Fruit fly (Drosophila melanogaster) whole organism, wandering third instar larva: Measurements from ENCODE around the gene Wnt10.

Experiments used
- Abd-B ChIP-seq: fragments of >200 bp; optimal IDR thresholded peaks from 2 replicates; lab custom pipeline; 2017; ENCODE audit warnings: missing biosample characterization, missing genetic modification characterization
- CG32264 ChIP-seq: fragments of 200-800 bp; sonication (Bioruptor generic); optimal IDR thresholded peaks from 2 replicates; lab custom pipeline; 2016; ENCODE audit warnings: missing biosample characterization, missing genetic modification characterization
- CG9705 ChIP-seq: fragments of 200-800 bp; sonication (Bioruptor generic); optimal IDR thresholded peaks from 2 replicates; lab custom pipeline; 2018; ENCODE audit warnings: missing biosample characterization, mild to moderate bottlenecking, missing genetic modification characterization
- CrebA ChIP-seq: fragments of 200-800 bp; sonication (Bioruptor generic); optimal IDR thresholded peaks from 2 replicates; lab custom pipeline; 2016; ENCODE audit warnings: missing biosample characterization, mild to moderate bottlenecking, missing genetic modification characterization, borderline replicate concordance
- Dfd ChIP-seq: fragments of >200 bp; optimal IDR thresholded peaks from 2 replicates; lab custom pipeline; 2017; ENCODE audit warnings: missing biosample characterization, missing genetic modification characterization
- Dif ChIP-seq: fragments of 200-275, 200-300 bp; sonication (Bioruptor generic); optimal IDR thresholded peaks from 2 replicates; lab custom pipeline; 2018; ENCODE audit warnings: missing biosample characterization, missing genetic modification characterization; ENCODE audit not compliant: partially characterized antibody
- GATAd ChIP-seq: sonication (Bioruptor generic); optimal IDR thresholded peaks from 2 replicates; lab custom pipeline; 2016; ENCODE audit warnings: missing biosample characterization, missing genetic modification characterization
- HLH106 ChIP-seq: fragments of 200-800 bp; optimal IDR thresholded peaks from 3 replicates; lab custom pipeline; 2019; ENCODE audit warnings: missing biosample characterization, mild to moderate bottlenecking, missing genetic modification characterization, moderate library complexity
- Hnf4 ChIP-seq: fragments of 200-800 bp; sonication (Bioruptor generic); optimal IDR thresholded peaks from 2 replicates; lab custom pipeline; 2016; ENCODE audit warnings: missing biosample characterization, mild to moderate bottlenecking, missing genetic modification characterization
- Hr78 ChIP-seq: fragments of >200 bp; optimal IDR thresholded peaks from 2 replicates; lab custom pipeline; 2017; ENCODE audit warnings: missing biosample characterization, missing genetic modification characterization
- Hr83 ChIP-seq: fragments of 200-300 bp; sonication (Bioruptor generic); optimal IDR thresholded peaks from 2 replicates; lab custom pipeline; 2016; ENCODE audit warnings: missing biosample characterization, mild to moderate bottlenecking, missing genetic modification characterization, moderate library complexity; ENCODE audit not compliant: poor library complexity, severe bottlenecking
- Jra ChIP-seq: sonication (Bioruptor generic); optimal IDR thresholded peaks from 2 replicates; lab custom pipeline; 2016; ENCODE audit warnings: missing biosample characterization, missing genetic modification characterization
- Mio ChIP-seq: sonication (Bioruptor generic); optimal IDR thresholded peaks from 2 replicates; lab custom pipeline; 2016; ENCODE audit warnings: missing biosample characterization, missing genetic modification characterization
- Myc ChIP-seq: fragments of >200 bp; optimal IDR thresholded peaks from 2 replicates; lab custom pipeline; 2017
- N ChIP-seq: fragments of >200 bp; optimal IDR thresholded peaks from 2 replicates; lab custom pipeline; 2018; ENCODE audit warnings: missing biosample characterization, missing external identifiers, missing genetic modification characterization
- OdsH ChIP-seq: fragments of 200-800 bp; sonication (Bioruptor generic); optimal IDR thresholded peaks from 2 replicates; lab custom pipeline; 2016; ENCODE audit warnings: missing biosample characterization, mild to moderate bottlenecking, missing genetic modification characterization
- Rel ChIP-seq, 2 experiments: fragments of 200-800 bp; sonication (Bioruptor generic) in 1 of 2; optimal IDR thresholded peaks; 2 replicates in 1 of 2; 3 replicates in 1 of 2; lab custom pipeline; 2016 to 2019; ENCODE audit warnings: mild to moderate bottlenecking in 2 of 2, missing biosample characterization in 2 of 2, missing genetic modification characterization in 2 of 2, moderate library complexity in 1 of 2
- Sp1 ChIP-seq: fragments of 200-800 bp; sonication (Bioruptor generic); optimal IDR thresholded peaks from 3 replicates; lab custom pipeline; 2019; ENCODE audit warnings: missing biosample characterization, mild to moderate bottlenecking, missing genetic modification characterization, moderate library complexity
- Vsx2 ChIP-seq: fragments of 200-300, 225-300 bp; sonication (Bioruptor generic); optimal IDR thresholded peaks from 2 replicates; lab custom pipeline; 2018; ENCODE audit warnings: missing biosample characterization, missing genetic modification characterization; ENCODE audit not compliant: partially characterized antibody
- br ChIP-seq: fragments of 200-800 bp; sonication (Bioruptor generic); optimal IDR thresholded peaks from 2 replicates; lab custom pipeline; 2016; ENCODE audit warnings: missing biosample characterization, missing genetic modification characterization
- brk ChIP-seq: fragments of 200-800 bp; sonication (Bioruptor generic); optimal IDR thresholded peaks from 2 replicates; lab custom pipeline; 2016; ENCODE audit warnings: missing biosample characterization, mild to moderate bottlenecking, missing genetic modification characterization
- dl ChIP-seq, 2 experiments: fragments of 175-275, 200-275 bp in 1 of 2; fragments of 200-275 bp in 1 of 2; sonication (Bioruptor generic); optimal IDR thresholded peaks; lab custom pipeline; 2018; ENCODE audit warnings: mild to moderate bottlenecking in 2 of 2, missing biosample characterization in 2 of 2, missing genetic modification characterization in 2 of 2, moderate library complexity in 2 of 2; ENCODE audit not compliant: partially characterized antibody in 2 of 2, insufficient read depth in 1 of 2
- dmrt93B ChIP-seq: fragments of 200-800 bp; sonication (Bioruptor generic); optimal IDR thresholded peaks from 2 replicates; lab custom pipeline; 2018; ENCODE audit warnings: missing biosample characterization, mild to moderate bottlenecking, missing genetic modification characterization
- dsf ChIP-seq: sonication (Bioruptor generic); optimal IDR thresholded peaks from 2 replicates; lab custom pipeline; 2016; ENCODE audit warnings: missing biosample characterization, missing genetic modification characterization, borderline replicate concordance
- ey ChIP-seq: fragments of 200-800 bp; sonication (Bioruptor generic); optimal IDR thresholded peaks from 2 replicates; lab custom pipeline; 2016; ENCODE audit warnings: missing biosample characterization, missing genetic modification characterization
- foxo ChIP-seq, 2 experiments: fragments of 200-800 bp; sonication (Bioruptor generic); optimal IDR thresholded peaks; 2 replicates in 1 of 2; 3 replicates in 1 of 2; lab custom pipeline; 2016 to 2017; ENCODE audit warnings: missing biosample characterization in 2 of 2, missing genetic modification characterization in 2 of 2
- fru ChIP-seq: fragments of 200-800 bp; sonication (Bioruptor generic); optimal IDR thresholded peaks from 3 replicates; lab custom pipeline; 2016; ENCODE audit warnings: missing biosample characterization, mild to moderate bottlenecking, missing genetic modification characterization
- h ChIP-seq: fragments of 200-800 bp; sonication (Bioruptor generic); optimal IDR thresholded peaks from 3 replicates; lab custom pipeline; 2016; ENCODE audit warnings: missing biosample characterization, mild to moderate bottlenecking, missing genetic modification characterization
- jim ChIP-seq: fragments of 175-275, 200-325 bp; sonication (Bioruptor generic); optimal IDR thresholded peaks from 2 replicates; lab custom pipeline; 2016; ENCODE audit warnings: missing biosample characterization, mild to moderate bottlenecking, missing genetic modification characterization
- lola ChIP-seq: fragments of >200 bp; optimal IDR thresholded peaks from 2 replicates; lab custom pipeline; 2017; ENCODE audit warnings: missing biosample characterization, missing genetic modification characterization
- pan ChIP-seq: fragments of >200 bp; optimal IDR thresholded peaks from 2 replicates; lab custom pipeline; 2017
- psq ChIP-seq: fragments of 200-800 bp; sonication (Bioruptor generic); optimal IDR thresholded peaks from 3 replicates; lab custom pipeline; 2017; ENCODE audit warnings: missing biosample characterization, mild to moderate bottlenecking, missing genetic modification characterization, moderate library complexity
- rgr ChIP-seq: fragments of 200-800 bp; sonication (Bioruptor generic); optimal IDR thresholded peaks from 3 replicates; lab custom pipeline; 2016; ENCODE audit warnings: missing biosample characterization, mild to moderate bottlenecking, missing genetic modification characterization
- sage ChIP-seq: fragments of 200-800 bp; sonication (Bioruptor generic); optimal IDR thresholded peaks from 2 replicates; lab custom pipeline; 2016; ENCODE audit warnings: missing biosample characterization, mild to moderate bottlenecking, missing genetic modification characterization
- sv ChIP-seq: fragments of 200-800 bp; sonication (Bioruptor generic); optimal IDR thresholded peaks from 3 replicates; lab custom pipeline; 2016; ENCODE audit warnings: missing biosample characterization, missing genetic modification characterization
- tai ChIP-seq: sonication (Bioruptor generic); optimal IDR thresholded peaks from 2 replicates; lab custom pipeline; 2016; ENCODE audit warnings: missing biosample characterization, missing genetic modification characterization
- usp ChIP-seq: fragments of >200 bp; optimal IDR thresholded peaks from 2 replicates; lab custom pipeline; 2017; ENCODE audit warnings: missing biosample characterization, missing genetic modification characterization
- woc ChIP-seq: sonication (Bioruptor generic); optimal IDR thresholded peaks from 2 replicates; lab custom pipeline; 2016; ENCODE audit warnings: missing biosample characterization, mild to moderate bottlenecking, missing genetic modification characterization

Gene Wnt10

DNA sequence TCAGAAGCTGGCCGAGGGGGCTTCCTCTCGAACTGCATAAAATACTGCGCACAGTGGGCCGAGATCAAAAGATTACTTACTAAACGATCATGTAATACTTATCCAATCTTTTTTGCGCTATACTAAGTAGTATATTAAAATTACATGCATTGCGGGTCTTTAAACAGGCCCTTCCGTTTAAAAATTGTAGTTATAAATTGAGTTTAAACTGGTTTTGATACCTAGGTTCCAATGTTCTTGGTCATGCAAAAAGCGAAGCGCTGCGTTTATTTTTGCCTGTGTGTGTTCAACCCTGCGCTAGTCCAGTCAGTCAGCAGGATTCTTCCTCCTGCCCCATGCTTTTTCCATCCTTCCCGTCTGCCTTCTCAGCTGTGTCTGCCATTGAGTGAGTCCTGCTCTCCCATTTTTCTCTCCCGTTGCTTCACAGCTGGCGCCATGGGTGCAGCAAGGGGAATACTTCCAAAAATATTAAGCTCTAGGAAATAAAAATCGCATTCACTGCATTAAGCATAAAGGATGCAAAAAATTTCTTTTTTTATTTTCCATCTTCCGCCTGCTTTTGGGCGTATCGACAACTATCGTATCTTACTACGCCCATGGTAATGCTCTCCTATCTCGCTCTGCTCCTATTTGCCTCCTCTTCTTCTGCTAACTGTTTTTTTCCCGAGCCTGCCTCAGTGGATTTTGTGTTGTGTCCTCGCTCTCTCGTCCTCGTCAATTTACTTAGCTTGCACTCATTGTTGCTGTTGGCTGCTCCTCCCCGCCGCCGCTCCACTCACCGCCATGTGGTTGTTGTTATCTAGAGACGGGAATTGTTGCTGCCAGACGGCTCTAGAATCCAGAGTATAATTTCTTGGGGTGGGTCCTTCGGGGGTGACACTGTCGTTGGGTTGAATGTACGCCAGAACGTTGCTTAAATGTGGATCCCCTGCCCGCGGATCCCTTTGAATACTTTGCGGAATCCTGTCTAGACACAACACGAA is 57.4 kb downstream of the Wnt10 start:
- TF ChIP-seq Hr78 (no peak), N (GFP tag; lab: Kevin White, UChicago) (no peak), tai (peak; percentile 67), jim (GFP tag; lab: Kevin White, UChicago) (no peak), lola (no peak), dl (GFP tag; optimal IDR thresholded peaks at IDR 0.05; lab: Kevin White, UChicago; ENCODE audit: insufficient read depth in 1 of 2, partially characterized antibody in 2 of 2) (peak in 1 of 2 experiments; percentile 1), dsf (GFP tag; lab: Kevin White, UChicago) (no peak), Hr83 (GFP tag; lab: Kevin White, UChicago) (peak; percentile 37), ey (GFP tag; lab: Kevin White, UChicago) (peak; percentile 91), Dif (GFP tag; lab: Kevin White, UChicago) (no peak), HLH106 (tag; lab: Kevin White, UChicago) (peak; percentile 66), CG32264 (peak; percentile 85), Abd-B (no peak), Jra (GFP tag; lab: Kevin White, UChicago) (peak; percentile 45), Mio (GFP tag; lab: Kevin White, UChicago) (no peak), pan (no peak), usp (GFP tag; lab: Kevin White, UChicago) (no peak), fru (GFP tag; lab: Kevin White, UChicago) (peak; percentile 89), Rel (GFP tag; optimal IDR thresholded peaks at IDR 0.05; lab: Kevin White, UChicago) (peak; percentile 24), Rel (tag; optimal IDR thresholded peaks at IDR 0.05; lab: Kevin White, UChicago) (peak; percentile 24), dmrt93B (GFP tag; lab: Kevin White, UChicago) (peak; percentile 65), Hnf4 (GFP tag; lab: Kevin White, UChicago) (peak; percentile 80), Sp1 (GFP tag; lab: Kevin White, UChicago) (peak; percentile 87), Dfd (GFP tag; lab: Kevin White, UChicago) (peak; percentile 28), woc (GFP tag; lab: Kevin White, UChicago) (peak; percentile 88), OdsH (GFP tag; lab: Kevin White, UChicago) (peak; percentile 88), psq (GFP tag; lab: Kevin White, UChicago) (peak; percentile 66), foxo (GFP tag; optimal IDR thresholded peaks at IDR 0.05; lab: Kevin White, UChicago) (peak in 1 of 2 experiments; percentile 89), Myc (lab: Kevin White, UChicago) (no peak), sage (peak; percentile 73), brk (GFP tag; lab: Kevin White, UChicago) (no peak), CG9705 (GFP tag; lab: Kevin White, UChicago) (no peak), GATAd (GFP tag; lab: Kevin White, UChicago) (no peak), rgr (GFP tag; lab: Kevin White, UChicago) (peak; percentile 78), h (GFP tag; lab: Kevin White, UChicago) (peak; percentile 90), br (peak; percentile 90), sv (GFP tag; lab: Kevin White, UChicago) (peak; percentile 49), CrebA (GFP tag; lab: Kevin White, UChicago) (no peak), Vsx2 (no peak)
- TF ChIP-seq, all 38 proteins: peak for 22
